Fruit fly (Drosophila melanogaster): ENCODE data around the gene Sbat.

- TF ChIP-seq CG13204 (GFP tag; optimal IDR thresholded peaks at IDR 0.05): no peak
- peak; percentile 90 for TF ChIP-seq CG4496 (GFP tag; IDR thresholded peaks at IDR 0.05)
- peak; percentile 79 for TF ChIP-seq Pif1A (GFP tag; optimal IDR thresholded peaks at IDR 0.05)
- TF ChIP-seq CG8301 (tag; optimal IDR thresholded peaks at IDR 0.05): peak; percentile 62
- no peak for TF ChIP-seq gl (tag; optimal IDR thresholded peaks at IDR 0.05)
- TF ChIP-seq CG14655 (GFP tag; optimal IDR thresholded peaks at IDR 0.05): peak; percentile 74
- peak; percentile 60 for TF ChIP-seq CG9948 (tag; optimal IDR thresholded peaks at IDR 0.05)
- peak; percentile 70; the same call in 1 of the 2 replicates for TF ChIP-seq CG12605 (GFP tag; IDR thresholded peaks at IDR 0.05)
- TF ChIP-seq fd96Ca (GFP tag; IDR thresholded peaks at IDR 0.05): peak; percentile 85
- peak; percentile 37 for TF ChIP-seq D1 (tag; optimal IDR thresholded peaks at IDR 0.05)
- TF ChIP-seq rn (GFP tag; IDR thresholded peaks at IDR 0.05): peak; percentile 71
- TF ChIP-seq Ets98B (GFP tag; IDR thresholded peaks at IDR 0.05): peak; percentile 91
- peak; percentile 56 for TF ChIP-seq CG17806 (tag; optimal IDR thresholded peaks at IDR 0.05)
- peak; percentile 12 for TF ChIP-seq CG34367 (tag; optimal IDR thresholded peaks at IDR 0.05)
Measured at dm6 chr2L:2897024-2897549, 18.9 kb downstream of the Sbat start.
